Fruit fly (Drosophila melanogaster): Measurements from ENCODE around the gene CG33110.

DNA sequence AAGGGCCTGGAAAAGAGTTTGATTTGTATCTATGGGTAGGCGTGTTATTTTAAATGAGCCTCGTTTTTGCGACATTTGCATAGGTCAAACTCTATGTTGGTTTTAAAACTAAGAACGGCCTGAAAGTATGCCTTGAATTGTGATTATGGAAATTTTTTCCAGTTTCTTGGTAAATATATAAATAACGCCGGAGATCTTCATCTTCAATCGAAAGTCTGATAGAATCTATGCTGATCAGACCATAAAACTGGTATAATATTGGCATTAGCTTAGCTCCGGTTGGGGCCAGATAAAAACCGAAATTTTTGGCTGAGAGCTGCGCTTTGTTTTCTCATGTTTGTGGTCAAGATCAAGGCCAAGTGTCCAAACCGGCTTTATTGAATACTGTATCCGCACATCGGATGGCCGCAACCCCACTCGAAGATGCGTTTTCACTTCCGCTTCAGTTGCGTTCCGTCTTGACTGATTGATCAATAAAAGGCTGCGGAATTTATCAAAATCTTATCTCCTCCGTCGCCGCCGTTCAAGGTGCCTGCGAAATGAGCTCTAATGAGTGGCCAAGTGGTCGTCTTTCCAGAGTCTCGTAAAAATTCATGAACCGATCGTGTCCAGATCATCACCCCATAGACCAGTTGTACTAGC, 12.8 kb upstream of the CG33110 start:
- TF ChIP-seq cic (GFP tag; optimal IDR thresholded peaks at IDR 0.05) (no peak), CG12768 (GFP tag; optimal IDR thresholded peaks at IDR 0.05) (no peak), CG14711 (tag; optimal IDR thresholded peaks at IDR 0.05) (no peak), bab1 (GFP tag; optimal IDR thresholded peaks at IDR 0.05) (no peak), tj (GFP tag; optimal IDR thresholded peaks at IDR 0.05) (no peak), cnc (optimal IDR thresholded peaks at IDR 0.05) (no peak)
